Worm (Caenorhabditis elegans): ENCODE results near the gene clec-56.

Gene clec-56

ce11 chrV:14463087-14463486 is 11.1 kb upstream of the clec-56 start, which contains the start of gene F08H9.3:
F08H9.3 (minus strand) TSS chrV:14463338.
- TF ChIP-seq snpc-4 (tag; optimal IDR thresholded peaks at IDR 0.05) (peak; percentile 87), ama-1 (optimal IDR thresholded peaks at IDR 0.05) (peak; percentile 3), pqm-1 (tag; optimal IDR thresholded peaks at IDR 0.05) (peak; percentile 69), elt-2 (tag; optimal IDR thresholded peaks at IDR 0.05) (peak; percentile 69)

DNA sequence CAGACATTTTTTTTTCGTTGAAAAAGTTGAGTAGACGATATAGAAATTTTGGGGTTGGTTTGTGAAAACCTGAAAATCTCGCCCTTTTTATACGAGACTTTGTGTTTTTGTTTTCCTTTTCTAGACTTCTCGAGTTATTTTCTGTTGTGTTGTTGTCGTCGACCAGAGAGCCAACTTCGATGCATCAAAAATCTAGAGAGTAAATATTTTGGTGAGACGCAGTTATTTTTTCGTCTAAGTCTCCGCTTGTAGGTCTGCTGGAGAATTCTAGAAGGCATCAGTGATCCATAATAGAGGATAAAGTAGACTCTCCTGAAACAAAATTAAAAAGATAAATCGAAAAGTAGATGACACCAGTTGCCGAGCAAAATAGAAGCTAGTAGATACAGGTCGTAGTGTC is 9.8 kb upstream of the clec-56 start, which contains the start of gene F08H9.4:
F08H9.4 (minus strand) TSS at position 61 of the 400 bp plus-strand sequence.
- no peak for TF ChIP-seq nhr-11 (tag; optimal IDR thresholded peaks at IDR 0.05)
- TF ChIP-seq daf-12 (tag; optimal IDR thresholded peaks at IDR 0.05), result no peak
- TF ChIP-seq lin-15B (tag; optimal IDR thresholded peaks at IDR 0.05), result no peak
- no peak for TF ChIP-seq pha-4 (tag; optimal IDR thresholded peaks at IDR 0.05)
- TF ChIP-seq mml-1 (tag; optimal IDR thresholded peaks at IDR 0.05), result no peak
- TF ChIP-seq unc-39 (tag; optimal IDR thresholded peaks at IDR 0.05), result no peak
- TF ChIP-seq nhr-25 (tag; optimal IDR thresholded peaks at IDR 0.05), result no peak
- TF ChIP-seq ama-1 (optimal IDR thresholded peaks at IDR 0.05), result no peak
- TF ChIP-seq elt-1 (tag; optimal IDR thresholded peaks at IDR 0.05), result no peak
- TF ChIP-seq ZK546.5 (tag; optimal IDR thresholded peaks at IDR 0.05), result no peak
- TF ChIP-seq elt-2 (tag; optimal IDR thresholded peaks at IDR 0.05), result no peak

- peak; percentile 34 for TF ChIP-seq nhr-43 (tag; optimal IDR thresholded peaks at IDR 0.05; ENCODE audit: poor library complexity, severe bottlenecking)
- peak; percentile 54 for TF ChIP-seq pqm-1 (tag; optimal IDR thresholded peaks at IDR 0.05)
- TF ChIP-seq nhr-25 (tag; optimal IDR thresholded peaks at IDR 0.05), result peak; percentile 54
- TF ChIP-seq ztf-11 (tag; optimal IDR thresholded peaks at IDR 0.05), result no peak
- peak; percentile 97 for TF ChIP-seq snpc-4 (tag; optimal IDR thresholded peaks at IDR 0.05)
- TF ChIP-seq elt-2 (tag; optimal IDR thresholded peaks at IDR 0.05), result peak; percentile 47
- TF ChIP-seq nhr-77 (tag; optimal IDR thresholded peaks at IDR 0.05), result peak; percentile 42
- TF ChIP-seq nhr-67 (tag; optimal IDR thresholded peaks at IDR 0.05), result no peak
- TF ChIP-seq R02D3.7 (tag; optimal IDR thresholded peaks at IDR 0.05), result peak; percentile 36
These were observed 5.9 kb upstream of the clec-56 start, which contains the start of gene srz-97 for ce11 chrV:14468196-14468874. srz-97 (minus strand) TSS chrV:14468246.

DNA sequence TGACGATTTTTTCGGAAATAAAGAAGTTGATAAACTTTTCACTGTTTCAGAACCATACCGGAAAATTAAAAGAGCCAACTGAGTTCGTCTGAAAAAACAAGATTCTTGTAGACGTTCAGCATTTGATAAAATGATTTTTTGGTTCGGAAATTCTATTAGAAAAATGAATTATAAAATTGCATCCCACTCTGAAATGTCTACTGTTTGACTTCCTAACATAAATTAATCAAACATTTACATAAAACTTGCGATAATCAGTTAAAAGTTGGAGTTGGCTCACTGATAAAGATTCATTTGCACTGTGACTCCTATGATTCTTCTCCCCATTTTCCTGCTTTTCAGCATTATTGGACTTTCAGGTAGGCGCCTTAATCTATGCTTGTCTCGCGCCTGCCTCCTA is 5.3 kb upstream of the clec-56 start, which contains the start of gene clec-57:
clec-57 (plus strand) TSS at position 301 of the 400 bp plus-strand sequence.
- no peak for TF ChIP-seq zag-1 (tag; optimal IDR thresholded peaks at IDR 0.05)
- TF ChIP-seq sea-2 (GFP tag; optimal IDR thresholded peaks at IDR 0.05), result no peak
- no peak for TF ChIP-seq nhr-76 (tag; optimal IDR thresholded peaks at IDR 0.05)
- no peak for TF ChIP-seq nfya-1 (tag; optimal IDR thresholded peaks at IDR 0.05; ENCODE audit: insufficient read depth)
- TF ChIP-seq skn-1 (tag; optimal IDR thresholded peaks at IDR 0.05), result no peak
- no peak for TF ChIP-seq ceh-82 (tag; optimal IDR thresholded peaks at IDR 0.05)
- TF ChIP-seq unc-39 (tag; optimal IDR thresholded peaks at IDR 0.05), result no peak
- no peak for TF ChIP-seq jun-1 (tag; optimal IDR thresholded peaks at IDR 0.05)
- TF ChIP-seq nhr-12 (tag; optimal IDR thresholded peaks at IDR 0.05), result no peak
- no peak for TF ChIP-seq nhr-43 (tag; optimal IDR thresholded peaks at IDR 0.05; ENCODE audit: poor library complexity, severe bottlenecking)
- no peak for TF ChIP-seq egl-27 (tag; optimal IDR thresholded peaks at IDR 0.05)
- no peak for TF ChIP-seq nhr-77 (tag; optimal IDR thresholded peaks at IDR 0.05)
- TF ChIP-seq tbx-2 (tag; optimal IDR thresholded peaks at IDR 0.05), result no peak
- no peak for TF ChIP-seq mdl-1 (tag; optimal IDR thresholded peaks at IDR 0.05)
- TF ChIP-seq ztf-4 (tag; optimal IDR thresholded peaks at IDR 0.05), result no peak
- no peak for TF ChIP-seq nhr-67 (tag; optimal IDR thresholded peaks at IDR 0.05)

DNA sequence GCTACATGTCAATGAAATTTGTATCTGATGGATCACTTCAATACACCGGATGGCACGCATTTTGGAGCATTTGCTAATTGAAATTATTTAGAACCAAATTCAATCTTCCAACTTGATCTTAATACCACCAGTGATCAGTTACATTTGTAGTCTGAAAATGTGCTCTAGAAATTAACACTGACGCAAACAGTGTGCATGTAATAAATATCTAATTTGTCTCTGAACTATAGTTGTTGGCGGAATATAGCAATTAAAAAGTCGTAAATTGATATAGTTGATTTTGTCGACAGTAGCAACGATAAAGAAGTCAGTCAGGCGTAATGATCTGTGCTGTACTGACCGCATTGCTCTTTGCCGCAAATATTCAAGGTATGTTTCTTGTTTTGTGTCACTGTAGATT is 2.0 kb upstream of the clec-56 start, which contains the start of gene clec-227:
clec-227 (plus strand) TSS at position 301 of the 400 bp plus-strand sequence.
- TF ChIP-seq nhr-77 (tag; optimal IDR thresholded peaks at IDR 0.05) (no peak), unc-39 (tag; optimal IDR thresholded peaks at IDR 0.05) (no peak), lin-15B (tag; optimal IDR thresholded peaks at IDR 0.05) (no peak), ztf-4 (tag; optimal IDR thresholded peaks at IDR 0.05) (no peak), pqm-1 (tag; optimal IDR thresholded peaks at IDR 0.05) (no peak), tbx-2 (tag; optimal IDR thresholded peaks at IDR 0.05) (no peak), jun-1 (tag; optimal IDR thresholded peaks at IDR 0.05) (no peak), pha-4 (tag; optimal IDR thresholded peaks at IDR 0.05) (no peak), ama-1 (optimal IDR thresholded peaks at IDR 0.05) (no peak), nhr-23 (tag; optimal IDR thresholded peaks at IDR 0.05) (no peak), daf-12 (tag; optimal IDR thresholded peaks at IDR 0.05) (no peak), nfya-1 (tag; optimal IDR thresholded peaks at IDR 0.05; ENCODE audit: insufficient read depth) (no peak), egl-5 (tag; optimal IDR thresholded peaks at IDR 0.05) (no peak), sea-2 (GFP tag; optimal IDR thresholded peaks at IDR 0.05) (no peak), nhr-25 (tag; optimal IDR thresholded peaks at IDR 0.05) (no peak)

Measured in whole organism, L3 larva.